Worm (Caenorhabditis elegans) whole organism, L3 larva: ENCODE measurements around the gene str-77.

Experiments used
- R02D3.7 ChIP-seq: fragments of 150-350 bp; optimal IDR thresholded peaks from 2 replicates; lab custom pipeline; 2014; ENCODE audit warnings: missing biosample characterization, missing genetic modification characterization
- fkh-10 ChIP-seq: sonication (generic microtip); optimal IDR thresholded peaks from 2 replicates; lab custom pipeline; 2017; ENCODE audit warnings: missing biosample characterization, missing genetic modification reagents, missing genetic modification characterization
- fkh-2 ChIP-seq: fragments of 150-350 bp; optimal IDR thresholded peaks from 2 replicates; lab custom pipeline; 2014; ENCODE audit warnings: missing biosample characterization, missing genetic modification reagents, missing genetic modification characterization
- hmg-11 ChIP-seq: sonication (generic microtip); optimal IDR thresholded peaks from 2 replicates; lab custom pipeline; 2016; ENCODE audit warnings: missing genetic modification characterization, missing compliant biosample characterization
- mml-1 ChIP-seq: fragments of 150-350 bp; sonication (generic microtip); optimal IDR thresholded peaks from 3 replicates; lab custom pipeline; 2014; ENCODE audit warnings: missing biosample characterization, missing genetic modification characterization
- nfya-1 ChIP-seq: sonication (generic microtip); optimal IDR thresholded peaks from 2 replicates; lab custom pipeline; 2017; ENCODE audit warnings: missing genetic modification characterization, mild to moderate bottlenecking, missing compliant biosample characterization, antibody characterized with exemption, moderate library complexity; ENCODE audit not compliant: insufficient read depth
- nhr-43 ChIP-seq: sonication (generic microtip); optimal IDR thresholded peaks from 2 replicates; lab custom pipeline; 2016; ENCODE audit warnings: mild to moderate bottlenecking, missing genetic modification characterization, missing compliant biosample characterization; ENCODE audit not compliant: poor library complexity, severe bottlenecking
- sea-2 ChIP-seq: fragments of 150-350 bp; sonication (generic microtip); optimal IDR thresholded peaks from 4 replicates; lab custom pipeline; 2014; ENCODE audit warnings: missing biosample characterization, missing genetic modification reagents, missing genetic modification characterization
- skn-1 ChIP-seq: fragments of 150-350 bp; optimal IDR thresholded peaks from 2 replicates; lab custom pipeline; 2014; ENCODE audit warnings: missing biosample characterization, missing genetic modification characterization
- ztf-11 ChIP-seq: fragments of 150-350 bp; optimal IDR thresholded peaks from 2 replicates; lab custom pipeline; 2014; ENCODE audit warnings: missing biosample characterization, missing genetic modification characterization

The str-77 gene

DNA sequence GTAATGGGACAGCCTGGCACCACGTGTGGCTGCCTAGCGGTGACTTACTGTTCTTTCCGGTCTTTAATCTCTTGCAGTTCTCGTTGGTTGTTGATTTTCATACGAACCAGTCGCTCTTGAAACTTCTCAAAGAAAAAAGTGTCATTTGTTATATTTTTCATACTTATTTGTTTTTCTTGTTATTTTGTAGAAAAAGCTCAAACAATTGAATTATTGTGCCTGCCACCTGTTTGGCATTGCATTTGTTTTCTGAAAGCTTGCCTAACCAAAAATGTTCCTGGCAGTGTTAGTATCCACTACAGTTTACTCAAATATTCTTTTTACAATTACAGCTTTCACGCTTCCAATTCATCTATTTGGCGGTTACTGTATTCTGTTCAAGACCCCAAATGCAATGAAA, 46.3 kb downstream of the str-77 start, which contains the start of the genes C47A10.16 and srh-283:
Gene C47A10.16, minus strand, starts transcription at position 101 of the 400 bp plus-strand sequence.
Gene srh-283, plus strand, starts transcription at position 272 of the 400 bp plus-strand sequence.
- TF ChIP-seq sea-2 (GFP tag; lab: Kevin White, UChicago) (no peak), R02D3.7 (tag; lab: Kevin White, UChicago) (no peak)
- TF ChIP-seq, all 47 proteins: peak for 0

DNA sequence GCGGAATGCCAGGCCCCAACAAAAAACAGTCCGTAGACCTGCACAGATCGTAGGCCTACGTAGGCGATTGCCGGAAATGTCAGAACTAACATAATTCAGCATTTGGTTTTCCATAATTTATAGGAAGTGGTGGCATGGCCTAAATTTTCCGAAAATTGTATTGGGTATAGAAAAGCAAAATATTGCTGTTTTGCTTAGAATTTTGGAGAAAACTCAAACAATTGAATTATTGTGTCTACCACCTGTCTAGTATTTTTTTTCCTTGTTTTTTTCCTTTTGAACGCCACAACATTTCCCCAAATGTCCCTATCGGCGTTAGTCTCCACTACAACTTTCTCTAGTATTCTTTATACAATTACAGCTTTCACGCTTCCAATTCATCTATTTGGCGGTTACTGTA, 48.5 kb downstream of the str-77 start, which contains the start of gene srh-284:
Gene srh-284, plus strand, starts transcription at position 301 of the 400 bp plus-strand sequence.
- no peak for TF ChIP-seq skn-1
- no peak for TF ChIP-seq nhr-43 (tag; lab: Kevin White, UChicago)
- TF ChIP-seq fkh-2 = no peak

DNA sequence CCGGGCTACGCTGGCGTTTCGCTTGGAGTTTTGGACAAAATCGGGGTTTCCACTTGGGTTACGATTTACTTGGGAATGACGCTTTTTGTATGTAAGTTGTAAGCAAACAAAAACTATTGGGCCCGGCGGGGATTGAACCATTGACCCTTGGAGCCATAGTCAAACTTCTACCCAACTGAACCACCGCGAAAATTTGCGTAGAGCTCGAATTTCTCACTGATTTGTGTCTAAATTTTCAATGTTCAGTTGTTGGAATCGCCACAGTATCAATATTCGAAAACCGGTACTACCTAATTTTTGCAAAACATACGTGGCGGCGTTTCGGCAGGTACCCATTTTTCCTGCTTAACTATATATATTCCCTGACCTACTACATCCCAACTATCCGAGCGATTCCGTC, 49.0 kb downstream of the str-77 start:
- TF ChIP-seq hmg-11 (tag; lab: Kevin White, UChicago) (no peak), fkh-10 (GFP tag; lab: Kevin White, UChicago) (no peak), nfya-1 (tag; lab: Kevin White, UChicago) (no peak), ztf-11 (tag; lab: Kevin White, UChicago) (no peak), mml-1 (no peak)
